Worm (Caenorhabditis elegans) whole organism, L2 larva: ENCODE results near the gene F17E9.16.
"Not testable (repeated sequence)": the region's sequence is repeated elsewhere in the genome, so short reads cannot be mapped to it uniquely, and the experiment has no call there.

Experiments
- F13H6.1 ChIP-seq: sonication (generic microtip); optimal IDR thresholded peaks from 2 replicates; lab custom pipeline; 2016; ENCODE audit warnings: missing genetic modification characterization, missing compliant biosample characterization
- Y55F3AM.14 ChIP-seq: fragments of 200-800 bp; sonication (Bioruptor generic); optimal IDR thresholded peaks from 2 replicates; lab custom pipeline; 2018; ENCODE audit warnings: mild to moderate bottlenecking, missing genetic modification characterization, missing compliant biosample characterization
- alr-1 ChIP-seq: fragments of 150-350 bp; optimal IDR thresholded peaks from 2 replicates; lab custom pipeline; 2014; ENCODE audit warnings: missing biosample characterization, missing genetic modification characterization
- blmp-1 ChIP-seq: sonication (generic microtip); optimal IDR thresholded peaks from 2 replicates; lab custom pipeline; 2017; ENCODE audit warnings: missing genetic modification characterization, mild to moderate bottlenecking, missing compliant biosample characterization, antibody characterized with exemption, moderate library complexity; ENCODE audit not compliant: insufficient read depth
- crh-2 ChIP-seq: sonication (generic microtip); optimal IDR thresholded peaks from 2 replicates; lab custom pipeline; 2017; ENCODE audit warnings: missing biosample characterization, missing genetic modification characterization
- dmd-4 ChIP-seq: sonication (generic microtip); optimal IDR thresholded peaks from 2 replicates; lab custom pipeline; 2017; ENCODE audit warnings: missing biosample characterization, missing genetic modification characterization
- egl-27 ChIP-seq: sonication (generic microtip); optimal IDR thresholded peaks from 3 replicates; lab custom pipeline; 2017; ENCODE audit warnings: missing biosample characterization, missing genetic modification reagents, missing genetic modification characterization
- elt-3 ChIP-seq: sonication (generic microtip); optimal IDR thresholded peaks from 2 replicates; lab custom pipeline; 2017; ENCODE audit warnings: missing biosample characterization, missing genetic modification characterization
- fos-1 ChIP-seq: fragments of 150-350 bp; optimal IDR thresholded peaks from 2 replicates; lab custom pipeline; 2014; ENCODE audit warnings: missing biosample characterization, missing genetic modification characterization
- gmeb-1 ChIP-seq: fragments of 150-350 bp; optimal IDR thresholded peaks from 2 replicates; lab custom pipeline; 2014; ENCODE audit warnings: missing biosample characterization, missing genetic modification characterization
- lin-11 ChIP-seq: fragments of 150-350 bp; sonication (generic microtip); optimal IDR thresholded peaks from 2 replicates; lab custom pipeline; 2014; ENCODE audit warnings: missing biosample characterization, missing genetic modification characterization, inconsistent platforms, mixed read lengths
- lin-13 ChIP-seq: fragments of 150-350 bp; optimal IDR thresholded peaks from 2 replicates; lab custom pipeline; 2014; ENCODE audit warnings: missing biosample characterization, missing genetic modification reagents, missing genetic modification characterization
- lsy-2 ChIP-seq, 2 experiments: fragments of 150-350 bp in 1 of 2; sonication (generic microtip) in 1 of 2; optimal IDR thresholded peaks; 2 replicates each; lab custom pipeline; 2014 to 2017; ENCODE audit warnings: missing biosample characterization in 2 of 2, missing genetic modification characterization in 2 of 2
- nhr-10 ChIP-seq: sonication (generic microtip); optimal IDR thresholded peaks from 2 replicates; lab custom pipeline; 2017; ENCODE audit warnings: missing biosample characterization, missing genetic modification characterization
- nhr-21 ChIP-seq: fragments of 150-350 bp; optimal IDR thresholded peaks from 2 replicates; lab custom pipeline; 2014; ENCODE audit warnings: missing biosample characterization, missing genetic modification characterization
- nhr-23 ChIP-seq: fragments of 150-350 bp; optimal IDR thresholded peaks from 2 replicates; lab custom pipeline; 2014; ENCODE audit warnings: missing biosample characterization, missing genetic modification reagents, missing genetic modification characterization
- nhr-237 ChIP-seq: fragments of 150-350 bp; optimal IDR thresholded peaks from 2 replicates; lab custom pipeline; 2014; ENCODE audit warnings: missing biosample characterization, missing genetic modification characterization
- peb-1 ChIP-seq: fragments of 150-350 bp; optimal IDR thresholded peaks from 2 replicates; lab custom pipeline; 2014; ENCODE audit warnings: missing biosample characterization, missing genetic modification characterization
- sem-4 ChIP-seq: fragments of 150-350 bp; optimal IDR thresholded peaks from 2 replicates; lab custom pipeline; 2014; ENCODE audit warnings: missing biosample characterization, missing genetic modification reagents, missing genetic modification characterization
- skn-1 ChIP-seq: sonication (generic microtip); optimal IDR thresholded peaks from 2 replicates; lab custom pipeline; 2017; ENCODE audit warnings: missing biosample characterization, missing genetic modification characterization
- sma-9 ChIP-seq, 2 experiments: fragments of 150-350 bp in 1 of 2; sonication (generic microtip) in 1 of 2; optimal IDR thresholded peaks; 2 replicates each; lab custom pipeline; 2014 to 2016; ENCODE audit warnings: missing genetic modification characterization in 2 of 2, mild to moderate bottlenecking in 1 of 2, missing biosample characterization in 1 of 2, missing compliant biosample characterization in 1 of 2, missing genetic modification reagents in 1 of 2, moderate library complexity in 1 of 2
- snpc-4 ChIP-seq: fragments of 150-350 bp; optimal IDR thresholded peaks from 2 replicates; lab custom pipeline; 2014; ENCODE audit warnings: missing biosample characterization, missing genetic modification characterization
- unc-55 ChIP-seq: fragments of 150-350 bp; sonication (generic microtip); optimal IDR thresholded peaks from 3 replicates; lab custom pipeline; 2014; ENCODE audit warnings: missing biosample characterization, missing genetic modification reagents, missing genetic modification characterization
- unc-62 ChIP-seq: fragments of 150-350 bp; optimal IDR thresholded peaks from 2 replicates; lab custom pipeline; 2014; ENCODE audit warnings: missing biosample characterization, missing genetic modification reagents, missing genetic modification characterization
- zag-1 ChIP-seq: fragments of 150-350 bp; optimal IDR thresholded peaks from 2 replicates; lab custom pipeline; 2014; ENCODE audit warnings: missing biosample characterization, missing genetic modification characterization
- ztf-1 ChIP-seq: fragments of 200-800 bp; sonication (Bioruptor generic); conservative IDR thresholded peaks from 2 replicates; pipeline ENCODE4 v1.3.6; 2022; ENCODE audit warnings: missing genetic modification characterization, missing compliant biosample characterization

Gene F17E9.16

DNA sequence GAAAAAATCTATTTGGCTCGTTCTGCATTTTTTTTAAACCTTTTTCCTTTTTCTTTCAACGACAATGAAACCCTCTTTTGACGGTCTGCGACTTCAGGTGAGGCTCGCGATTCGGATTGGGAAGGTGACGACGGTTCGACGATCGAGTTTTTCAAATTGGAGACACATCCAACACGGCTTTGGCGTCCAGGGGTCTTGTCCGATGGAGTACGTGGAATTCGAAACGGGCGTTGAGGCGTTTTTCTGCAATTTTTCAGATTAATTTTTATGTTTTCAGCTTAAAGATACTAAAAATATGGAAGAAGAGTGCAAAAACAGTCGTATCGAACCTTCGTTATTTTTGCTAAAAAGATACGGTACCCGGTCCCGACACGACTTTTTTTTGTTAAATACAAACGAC lies 37.0 kb downstream of the F17E9.16 start, which contains the start of gene D2096.10:
D2096.10 (minus strand) TSS at position 101 of the 400 bp plus-strand sequence.
- not testable (repeated sequence) for TF ChIP-seq egl-27 (tag; lab: Kevin White, UChicago); ztf-1 (GFP tag; lab: Robert Waterston, UW); dmd-4 (tag; lab: Kevin White, UChicago)

ce11 chrIV:8394105-8394504 lies 42.0 kb downstream of the F17E9.16 start, which contains the start of gene D2096.11:
TSS of gene D2096.11 (minus strand) at chrIV:8394205.
- TF ChIP-seq sma-9 (GFP tag; optimal IDR thresholded peaks at IDR 0.05; lab: Kevin White, UChicago) (no peak), sma-9 (tag; optimal IDR thresholded peaks at IDR 0.05; lab: Kevin White, UChicago) (no peak), skn-1 (tag; lab: Kevin White, UChicago) (no peak), sem-4 (tag; lab: Kevin White, UChicago) (no peak), crh-2 (no peak), lsy-2 (tag; optimal IDR thresholded peaks at IDR 0.05; lab: Kevin White, UChicago) (no peak), nhr-237 (tag; lab: Kevin White, UChicago) (no peak), ztf-1 (GFP tag; lab: Robert Waterston, UW) (no peak), fos-1 (tag; lab: Kevin White, UChicago) (no peak), gmeb-1 (tag; lab: Kevin White, UChicago) (no peak), nhr-23 (tag; lab: Kevin White, UChicago) (no peak), peb-1 (tag; lab: Kevin White, UChicago) (no peak), alr-1 (tag; lab: Kevin White, UChicago) (no peak)

- no peak for TF ChIP-seq zag-1 (tag; lab: Kevin White, UChicago)
- TF ChIP-seq unc-55 (GFP tag; lab: Kevin White, UChicago) = no peak
- no peak for TF ChIP-seq crh-2
- TF ChIP-seq peb-1 (tag; lab: Kevin White, UChicago) = no peak
- no peak for TF ChIP-seq nhr-10 (tag; lab: Kevin White, UChicago)
- no peak for TF ChIP-seq nhr-21
- TF ChIP-seq Y55F3AM.14 (GFP tag; lab: Kevin White, UChicago) = no peak
- TF ChIP-seq nhr-23 (tag; lab: Kevin White, UChicago) = no peak
- TF ChIP-seq elt-3 (tag; lab: Kevin White, UChicago) = no peak
- no peak for TF ChIP-seq sem-4 (tag; lab: Kevin White, UChicago)
- TF ChIP-seq snpc-4 (tag; lab: Kevin White, UChicago) = no peak
- TF ChIP-seq lin-11 (tag; lab: Kevin White, UChicago) = no peak
- no peak for TF ChIP-seq F13H6.1 (tag; lab: Kevin White, UChicago)
- TF ChIP-seq unc-62 = no peak
Observed at ce11 chrIV:8396348-8396747, 44.2 kb downstream of the F17E9.16 start, which contains the start of gene timm-17B.2. TSS of gene timm-17B.2 (plus strand) at chrIV:8396648.

ce11 chrIV:8397814-8398213 lies 45.7 kb downstream of the F17E9.16 start:
- TF ChIP-seq zag-1 (tag; lab: Kevin White, UChicago) (no peak), nhr-21 (no peak), unc-55 (GFP tag; lab: Kevin White, UChicago) (no peak), crh-2 (no peak), blmp-1 (tag; lab: Kevin White, UChicago) (no peak), lin-13 (GFP tag; lab: Kevin White, UChicago) (no peak)
- TF ChIP-seq, all 48 proteins: peak for 0
